Worm (Caenorhabditis elegans) whole organism, L1 larva: Measurements from ENCODE around the gene F41G3.6.

Experiments
- C34B4.2 ChIP-seq: sonication (generic microtip); optimal IDR thresholded peaks from 2 replicates; lab custom pipeline; 2017; ENCODE audit warnings: mild to moderate bottlenecking, missing genetic modification characterization, missing compliant biosample characterization
- F16B12.6 ChIP-seq: fragments of 150-350 bp; optimal IDR thresholded peaks from 2 replicates; lab custom pipeline; 2014; ENCODE audit warnings: missing biosample characterization, missing genetic modification characterization
- aha-1 ChIP-seq: fragments of 150-350 bp; optimal IDR thresholded peaks from 2 replicates; lab custom pipeline; 2014; ENCODE audit warnings: missing biosample characterization, missing genetic modification characterization
- ceh-63 ChIP-seq: fragments of 200-800 bp; sonication (Bioruptor generic); optimal IDR thresholded peaks from 2 replicates; lab custom pipeline; 2018; ENCODE audit warnings: mild to moderate bottlenecking, missing genetic modification characterization, missing compliant biosample characterization
- ceh-8 ChIP-seq: fragments of 200-800 bp; sonication (Bioruptor generic); optimal IDR thresholded peaks from 2 replicates; lab custom pipeline; 2018; ENCODE audit warnings: mild to moderate bottlenecking, missing genetic modification characterization, moderate library complexity, missing compliant biosample characterization
- ceh-82 ChIP-seq, 3 experiments: fragments of 150-350 bp in 1 of 3; sonication (generic microtip) in 2 of 3; optimal IDR thresholded peaks; 2 replicates each; lab custom pipeline; 2014 to 2017; ENCODE audit warnings: missing biosample characterization in 3 of 3, missing genetic modification characterization in 3 of 3
- ceh-88 ChIP-seq: fragments of 200-800 bp; sonication (Bioruptor generic); IDR thresholded peaks from 2 replicates; pipeline ENCODE4 v1.3.6; 2022; ENCODE audit warnings: missing genetic modification characterization, missing compliant biosample characterization
- dsc-1 ChIP-seq: sonication (generic microtip); optimal IDR thresholded peaks from 2 replicates; lab custom pipeline; 2016; ENCODE audit warnings: mild to moderate bottlenecking, missing genetic modification characterization, missing compliant biosample characterization
- efl-1 ChIP-seq, 4 experiments: fragments of 150-350 bp; optimal IDR thresholded peaks in 3 of 4; peaks in 1 of 4; 1 replicate in 1 of 4; 2 replicates in 3 of 4; lab custom pipeline; 2014; ENCODE audit warnings: missing biosample characterization in 2 of 4, missing genetic modification characterization in 2 of 4, missing genetic modification reagents in 2 of 4
- efl-3 ChIP-seq: fragments of 200-800 bp; sonication (Bioruptor generic); optimal IDR thresholded peaks from 2 replicates; lab custom pipeline; 2018; ENCODE audit warnings: mild to moderate bottlenecking, missing genetic modification characterization, missing compliant biosample characterization
- egl-13 ChIP-seq: sonication (generic microtip); optimal IDR thresholded peaks from 2 replicates; lab custom pipeline; 2016; ENCODE audit warnings: missing genotype, missing genetic modification reagents, missing genetic modification characterization, missing compliant biosample characterization
- elt-2 ChIP-seq: sonication (generic microtip); optimal IDR thresholded peaks from 2 replicates; lab custom pipeline; 2016; ENCODE audit warnings: missing genetic modification characterization, mild to moderate bottlenecking, inconsistent platforms, missing compliant biosample characterization, missing genetic modification reagents
- elt-3 ChIP-seq, 6 experiments: fragments of 150-350 bp in 1 of 6; sonication (generic microtip); optimal IDR thresholded peaks; 2 replicates each; lab custom pipeline; 2017 to 2018; ENCODE audit warnings: missing biosample characterization in 6 of 6, missing genetic modification characterization in 6 of 6, inconsistent platforms in 1 of 6
- fkh-4 ChIP-seq: sonication (generic microtip); optimal IDR thresholded peaks from 2 replicates; lab custom pipeline; 2016; ENCODE audit warnings: missing compliant biosample characterization, missing genetic modification characterization, borderline replicate concordance
- fkh-8 ChIP-seq: sonication (generic microtip); optimal IDR thresholded peaks from 2 replicates; lab custom pipeline; 2016; ENCODE audit warnings: mild to moderate bottlenecking, missing genetic modification characterization, missing compliant biosample characterization
- grh-1 ChIP-seq: fragments of 200-800 bp; sonication (Bioruptor generic); IDR thresholded peaks from 2 replicates; pipeline ENCODE4 v1.3.6; 2022; ENCODE audit warnings: missing genetic modification reagents, missing genetic modification characterization, missing compliant biosample characterization
- hpl-2 ChIP-seq: fragments of 150-350 bp; optimal IDR thresholded peaks from 2 replicates; lab custom pipeline; 2014; ENCODE audit warnings: missing biosample characterization, missing genetic modification reagents, missing genetic modification characterization
- irx-1 ChIP-seq: sonication (generic microtip); optimal IDR thresholded peaks from 2 replicates; lab custom pipeline; 2016; ENCODE audit warnings: missing genetic modification characterization, missing compliant biosample characterization
- isw-1 ChIP-seq: fragments of 200-800 bp; sonication (Bioruptor generic); IDR thresholded peaks from 2 replicates; pipeline ENCODE4 v1.3.6; 2022; ENCODE audit warnings: missing genetic modification characterization, missing compliant biosample characterization
- jun-1 ChIP-seq: fragments of 150-350 bp; optimal IDR thresholded peaks from 2 replicates; lab custom pipeline; 2014; ENCODE audit warnings: missing biosample characterization, missing genetic modification reagents, missing genetic modification characterization
- lin-13 ChIP-seq: fragments of 150-350 bp; optimal IDR thresholded peaks from 2 replicates; lab custom pipeline; 2014; ENCODE audit warnings: missing biosample characterization, missing genetic modification reagents, missing genetic modification characterization
- lin-35 ChIP-seq, 2 experiments: fragments of 150-350 bp; optimal IDR thresholded peaks; 2 replicates each; lab custom pipeline; 2014; ENCODE audit warnings: missing biosample characterization in 2 of 2, missing genetic modification characterization in 2 of 2, missing genetic modification reagents in 2 of 2
- lin-39 ChIP-seq: fragments of 150-350 bp; optimal IDR thresholded peaks from 2 replicates; lab custom pipeline; 2014; ENCODE audit warnings: missing biosample characterization, missing genetic modification reagents, missing genetic modification characterization
- mab-9 ChIP-seq: fragments of 200-800 bp; sonication (Bioruptor generic); IDR thresholded peaks from 2 replicates; pipeline ENCODE4 v1.3.6; 2022; ENCODE audit warnings: missing genetic modification reagents, missing genetic modification characterization, missing compliant biosample characterization
- mef-2 ChIP-seq: fragments of 150-350 bp; optimal IDR thresholded peaks from 2 replicates; lab custom pipeline; 2014; ENCODE audit warnings: missing biosample characterization, missing genetic modification characterization
- nhr-20 ChIP-seq: sonication (generic microtip); optimal IDR thresholded peaks from 2 replicates; lab custom pipeline; 2016; ENCODE audit warnings: mild to moderate bottlenecking, missing genetic modification characterization, missing compliant biosample characterization
- nhr-71 ChIP-seq: sonication (generic microtip); optimal IDR thresholded peaks from 2 replicates; lab custom pipeline; 2016; ENCODE audit warnings: mild to moderate bottlenecking, missing genetic modification characterization, moderate library complexity, missing compliant biosample characterization
- nhr-77 ChIP-seq: fragments of 150-350 bp; optimal IDR thresholded peaks from 2 replicates; lab custom pipeline; 2014; ENCODE audit warnings: missing biosample characterization, missing genetic modification characterization
- nhr-84 ChIP-seq: sonication (generic microtip); optimal IDR thresholded peaks from 2 replicates; lab custom pipeline; 2017; ENCODE audit warnings: missing biosample characterization, missing genetic modification characterization
- nhr-85 ChIP-seq: sonication (generic microtip); peaks from one replicate; lab custom pipeline; 2016; ENCODE audit warnings: missing genetic modification characterization, inconsistent platforms, missing compliant biosample characterization
- nhr-90 ChIP-seq: sonication (generic microtip); optimal IDR thresholded peaks from 2 replicates; lab custom pipeline; 2016; ENCODE audit warnings: mild to moderate bottlenecking, missing genetic modification characterization, missing compliant biosample characterization; ENCODE audit not compliant: poor library complexity
- pax-3 ChIP-seq: fragments of 200-800 bp; sonication (Bioruptor generic); optimal IDR thresholded peaks from 2 replicates; lab custom pipeline; 2018; ENCODE audit warnings: mild to moderate bottlenecking, missing genetic modification characterization, moderate library complexity, missing compliant biosample characterization
- pqm-1 ChIP-seq: sonication (generic microtip); optimal IDR thresholded peaks from 3 replicates; lab custom pipeline; 2017; ENCODE audit warnings: missing biosample characterization, missing genetic modification characterization
- rnt-1 ChIP-seq: sonication (generic microtip); optimal IDR thresholded peaks from 2 replicates; lab custom pipeline; 2016; ENCODE audit warnings: mild to moderate bottlenecking, missing genetic modification characterization, moderate library complexity, missing compliant biosample characterization
- sup-37 ChIP-seq: fragments of 200-800 bp; sonication (Bioruptor generic); optimal IDR thresholded peaks from 2 replicates; lab custom pipeline; 2018; ENCODE audit warnings: mild to moderate bottlenecking, missing genetic modification characterization, missing compliant biosample characterization
- unc-130 ChIP-seq: fragments of 150-350 bp; optimal IDR thresholded peaks from 2 replicates; lab custom pipeline; 2017; ENCODE audit warnings: missing biosample characterization, missing genetic modification characterization, inconsistent platforms
- unc-86 ChIP-seq: sonication (generic microtip); optimal IDR thresholded peaks from 2 replicates; lab custom pipeline; 2016; ENCODE audit warnings: missing genetic modification characterization, missing compliant biosample characterization
- ztf-11 ChIP-seq, 2 experiments: sonication (generic microtip); optimal IDR thresholded peaks; 2 replicates each; lab custom pipeline; 2016 to 2017; ENCODE audit warnings: missing genetic modification characterization in 2 of 2, missing biosample characterization in 1 of 2, missing compliant biosample characterization in 1 of 2
- ztf-4 ChIP-seq: fragments of 150-350 bp; optimal IDR thresholded peaks from 2 replicates; lab custom pipeline; 2014; ENCODE audit warnings: missing biosample characterization, missing genetic modification characterization

The F41G3.6 gene

ce11 chrII:6776418-6777034, 33.8 kb downstream of the F41G3.6 start, which contains the start of gene ssup-72 (continued):
- no peak for TF ChIP-seq ceh-63 (GFP tag; lab: Kevin White, UChicago)
- peak; percentile 51; the same call in 1 of the 2 replicates for TF ChIP-seq grh-1 (GFP tag; lab: Robert Waterston, UW)
- TF ChIP-seq irx-1 (tag; lab: Kevin White, UChicago) = peak; percentile 82
- no peak for TF ChIP-seq C34B4.2 (tag; lab: Kevin White, UChicago)
- peak; percentile 77 for TF ChIP-seq unc-86 (tag; lab: Kevin White, UChicago)
- peak; percentile 86 for TF ChIP-seq fkh-4 (tag; lab: Kevin White, UChicago)
- peak; percentile 74 for TF ChIP-seq fkh-8 (tag; lab: Kevin White, UChicago)
- TF ChIP-seq unc-130 (tag; lab: Kevin White, UChicago) = peak; percentile 76
- TF ChIP-seq ceh-88 (GFP tag; lab: Robert Waterston, UW) = peak; percentile 62; the same call in 1 of the 2 replicates
- TF ChIP-seq jun-1 (tag; lab: Kevin White, UChicago) = no peak
- peak; percentile 87 for TF ChIP-seq nhr-90
- TF ChIP-seq nhr-20 (tag; lab: Kevin White, UChicago) = peak; percentile 83
- peak; percentile 15 for TF ChIP-seq nhr-77 (tag; lab: Kevin White, UChicago)
- TF ChIP-seq mab-9 (GFP tag; lab: Robert Waterston, UW) = peak; percentile 69
- TF ChIP-seq ztf-11 (tag; optimal IDR thresholded peaks at IDR 0.05; lab: Kevin White, UChicago) = peak in 1 of 2 experiments; percentile 88
- TF ChIP-seq egl-13 = peak; percentile 86
- peak; percentile 81 for TF ChIP-seq dsc-1 (tag; lab: Kevin White, UChicago)
- TF ChIP-seq isw-1 (GFP tag; lab: Robert Waterston, UW) = peak; percentile 50
- TF ChIP-seq ceh-82 (tag; optimal IDR thresholded peaks at IDR 0.05; lab: Kevin White, UChicago) = peak; percentile 18 to 61 (median 24)
- TF ChIP-seq F16B12.6 = no peak
- TF ChIP-seq sup-37 (GFP tag; lab: Kevin White, UChicago) = peak; percentile 45
- peak; percentile 35 for TF ChIP-seq elt-2 (tag; lab: Kevin White, UChicago)
- TF ChIP-seq ztf-4 = peak; percentile 60
- peak; percentile 96 for TF ChIP-seq rnt-1 (tag; lab: Kevin White, UChicago)
- TF ChIP-seq pax-3 (tag; lab: Kevin White, UChicago) = peak; percentile 85
- peak; percentile 90 for TF ChIP-seq nhr-71 (tag; lab: Kevin White, UChicago)
- peak; percentile 6 for TF ChIP-seq efl-3 (GFP tag; lab: Kevin White, UChicago)
- peak; percentile 84 to 91 for TF ChIP-seq lin-35 (GFP tag; optimal IDR thresholded peaks at IDR 0.05; lab: Kevin White, UChicago)
- no peak for TF ChIP-seq hpl-2 (GFP tag; lab: Kevin White, UChicago)
- TF ChIP-seq nhr-85 (tag; lab: Kevin White, UChicago) = peak; percentile 92
- TF ChIP-seq lin-39 (tag; lab: Kevin White, UChicago) = no peak

ce11 chrII:6779104-6779503, 36.4 kb downstream of the F41G3.6 start, which contains the start of gene T13C2.7:
Gene T13C2.7 (plus strand): TSS chrII:6779404.
- TF ChIP-seq fkh-8 (tag; lab: Kevin White, UChicago) (peak; percentile 76), nhr-71 (tag; lab: Kevin White, UChicago) (peak; percentile 14), nhr-84 (no peak), grh-1 (GFP tag; lab: Robert Waterston, UW) (no peak), aha-1 (no peak), efl-1 (optimal IDR thresholded peaks at IDR 0.05; lab: Kevin White, UChicago) (no peak), efl-1 (GFP tag; optimal IDR thresholded peaks at IDR 0.05 in 1 of 2; lab: Kevin White, UChicago) (peak in 1 of 2 experiments; percentile 24)

- no peak for TF ChIP-seq ceh-8 (GFP tag; lab: Kevin White, UChicago)
- peak; percentile 64 for TF ChIP-seq pqm-1 (tag; lab: Kevin White, UChicago)
- no peak for TF ChIP-seq rnt-1 (tag; lab: Kevin White, UChicago)
- no peak for TF ChIP-seq F16B12.6
- TF ChIP-seq elt-3 (tag; optimal IDR thresholded peaks at IDR 0.05; lab: Kevin White, UChicago) = no peak
- no peak for TF ChIP-seq fkh-4 (tag; lab: Kevin White, UChicago)
- TF ChIP-seq lin-13 (GFP tag; lab: Kevin White, UChicago) = no peak
- TF ChIP-seq dsc-1 (tag; lab: Kevin White, UChicago) = no peak
- no peak for TF ChIP-seq mef-2 (tag; lab: Kevin White, UChicago)
- TF ChIP-seq elt-2 (tag; lab: Kevin White, UChicago) = peak; percentile 81
These were observed 38.5 kb downstream of the F41G3.6 start for ce11 chrII:6781231-6781630.
